ENCODE assay signal across 4 fruit fly cellular contexts in genomic region chr3R:29091609-29092008, dm6.
TF ChIP-seq lines count a peak whose summit lies in the region.

No protein-coding gene starts in this region.

- TF ChIP-seq CTCF in whole organism, embryonic (GFP tag; optimal IDR thresholded peaks at IDR 0.05; lab: Kevin White, UChicago), result no peak

TF ChIP-seq in whole organism, embryonic, 481 proteins besides CTCF, POLR2A, EP300 and RAD21:
- TF ChIP-seq Med (GFP tag; lab: Kevin White, UChicago) (peak; percentile 15), ara (GFP tag; IDR thresholded peaks at IDR 0.05; lab: Robert Waterston, UW) (no peak), usp (GFP tag; optimal IDR thresholded peaks at IDR 0.05; lab: Kevin White, UChicago) (no peak), rib (GFP tag; IDR thresholded peaks at IDR 0.05; lab: Robert Waterston, UW) (no peak), dmrt11E (tag; optimal IDR thresholded peaks at IDR 0.05; lab: Kevin White, UChicago) (no peak), CG1024 (GFP tag; IDR thresholded peaks at IDR 0.05; lab: Robert Waterston, UW) (no peak), lbe (GFP tag; optimal IDR thresholded peaks at IDR 0.05; lab: Kevin White, UChicago) (no peak), CG18599 (GFP tag; optimal IDR thresholded peaks at IDR 0.05; lab: Kevin White, UChicago) (peak; percentile 51), sens (GFP tag; lab: Kevin White, UChicago) (peak; percentile 29), CG4404 (GFP tag; IDR thresholded peaks at IDR 0.05; lab: Robert Waterston, UW) (no peak), Optix (GFP tag; IDR thresholded peaks at IDR 0.05; lab: Robert Waterston, UW) (0 out of 3 replicates have a peak, but pooled peaks have one; percentile 17), gfzf (GFP tag; optimal IDR thresholded peaks at IDR 0.05; lab: Kevin White, UChicago) (no peak), bsh (GFP tag; optimal IDR thresholded peaks at IDR 0.05; lab: Kevin White, UChicago) (peak in 1 of 2 experiments; percentile 12), CG12236 (GFP tag; optimal IDR thresholded peaks at IDR 0.05; lab: Kevin White, UChicago) (no peak), lab (GFP tag; optimal IDR thresholded peaks at IDR 0.05; lab: Kevin White, UChicago) (peak; percentile 9), zfh1 (GFP tag; IDR thresholded peaks at IDR 0.05; lab: Robert Waterston, UW) (no peak), CG13123 (GFP tag; optimal IDR thresholded peaks at IDR 0.05; lab: Kevin White, UChicago) (no peak), Ssrp (tag; optimal IDR thresholded peaks at IDR 0.05; lab: Kevin White, UChicago) (no peak), Nf-YB (GFP tag; optimal IDR thresholded peaks at IDR 0.05; lab: Kevin White, UChicago) (no peak)

TF ChIP-seq in whole organism, prepupa, 60 proteins besides CTCF, POLR2A, EP300 and RAD21 (continues in another document):
- no peak for TF ChIP-seq CG11902 (GFP tag; optimal IDR thresholded peaks at IDR 0.05; lab: Kevin White, UChicago)
- TF ChIP-seq net (GFP tag; optimal IDR thresholded peaks at IDR 0.05; lab: Kevin White, UChicago), result peak; percentile 4
- TF ChIP-seq Gug (GFP tag; IDR thresholded peaks at IDR 0.05; lab: Robert Waterston, UW), result no peak
- TF ChIP-seq Met (GFP tag; optimal IDR thresholded peaks at IDR 0.05; lab: Kevin White, UChicago), result peak; percentile 45
- TF ChIP-seq CG11762 (GFP tag; optimal IDR thresholded peaks at IDR 0.05; lab: Kevin White, UChicago; ENCODE audit: insufficient read depth), result no peak
- peak; percentile 52 for TF ChIP-seq pdm3 (GFP tag; optimal IDR thresholded peaks at IDR 0.05; lab: Kevin White, UChicago)
- TF ChIP-seq CG8632 (GFP tag; optimal IDR thresholded peaks at IDR 0.05; lab: Kevin White, UChicago), result peak; percentile 18
- TF ChIP-seq CG7368 (GFP tag; optimal IDR thresholded peaks at IDR 0.05; lab: Kevin White, UChicago), result peak; percentile 30
- TF ChIP-seq Hr4 (GFP tag; optimal IDR thresholded peaks at IDR 0.05; lab: Kevin White, UChicago), result peak; percentile 14
- peak; percentile 5 for TF ChIP-seq Ets21C (GFP tag; optimal IDR thresholded peaks at IDR 0.05; lab: Kevin White, UChicago)
- TF ChIP-seq lz (GFP tag; optimal IDR thresholded peaks at IDR 0.05; lab: Kevin White, UChicago), result peak; percentile 32
- peak; percentile 27 for TF ChIP-seq CG31627 (GFP tag; optimal IDR thresholded peaks at IDR 0.05; lab: Kevin White, UChicago)
- TF ChIP-seq esn (GFP tag; optimal IDR thresholded peaks at IDR 0.05; lab: Kevin White, UChicago), result peak; percentile 31
- no peak for TF ChIP-seq CG6854 (GFP tag; optimal IDR thresholded peaks at IDR 0.05; lab: Kevin White, UChicago)
- TF ChIP-seq CG11294 (GFP tag; IDR thresholded peaks at IDR 0.05; lab: Robert Waterston, UW), result no peak
- TF ChIP-seq CG8319 (GFP tag; optimal IDR thresholded peaks at IDR 0.05; lab: Kevin White, UChicago), result peak; percentile 17
- peak; percentile 59 for TF ChIP-seq achi (GFP tag; optimal IDR thresholded peaks at IDR 0.05; lab: Kevin White, UChicago)
- peak; percentile 31 for TF ChIP-seq CG6792 (GFP tag; optimal IDR thresholded peaks at IDR 0.05; lab: Kevin White, UChicago)
- peak; percentile 69 for TF ChIP-seq CG10631 (GFP tag; optimal IDR thresholded peaks at IDR 0.05; lab: Kevin White, UChicago)
- TF ChIP-seq Eip75B (GFP tag; optimal IDR thresholded peaks at IDR 0.05; lab: Kevin White, UChicago), result peak; percentile 44
- peak; percentile 33 for TF ChIP-seq topi (GFP tag; optimal IDR thresholded peaks at IDR 0.05; lab: Kevin White, UChicago)
- TF ChIP-seq CG15336 (GFP tag; IDR thresholded peaks at IDR 0.05; lab: Robert Waterston, UW), result 0 out of 2 replicates have a peak, but pooled peaks have one; percentile 13
- peak; percentile 2 for TF ChIP-seq Smox (GFP tag; optimal IDR thresholded peaks at IDR 0.05; lab: Kevin White, UChicago)
- peak; percentile 31 for TF ChIP-seq CG1621 (tag; optimal IDR thresholded peaks at IDR 0.05; lab: Kevin White, UChicago)
- peak; percentile 59 for TF ChIP-seq CG10669 (GFP tag; optimal IDR thresholded peaks at IDR 0.05; lab: Kevin White, UChicago)

TF ChIP-seq in whole organism, pupa, 21 proteins besides CTCF, POLR2A, EP300 and RAD21:
- peak; percentile 73 for TF ChIP-seq CG8159 (tag; optimal IDR thresholded peaks at IDR 0.05; lab: Kevin White, UChicago)
- peak; percentile 15 for TF ChIP-seq Pif1B (GFP tag; optimal IDR thresholded peaks at IDR 0.05; lab: Kevin White, UChicago)
- no peak for TF ChIP-seq gl (tag; optimal IDR thresholded peaks at IDR 0.05; lab: Kevin White, UChicago)
- TF ChIP-seq CG34367 (tag; optimal IDR thresholded peaks at IDR 0.05; lab: Kevin White, UChicago), result peak; percentile 58
- TF ChIP-seq CG32121 (GFP tag; IDR thresholded peaks at IDR 0.05; lab: Robert Waterston, UW), result no peak
- TF ChIP-seq CG13204 (GFP tag; optimal IDR thresholded peaks at IDR 0.05; lab: Kevin White, UChicago), result no peak
- peak; percentile 59 for TF ChIP-seq Pif1A (GFP tag; optimal IDR thresholded peaks at IDR 0.05; lab: Kevin White, UChicago)
- peak; percentile 48 for TF ChIP-seq CG8301 (tag; optimal IDR thresholded peaks at IDR 0.05; lab: Kevin White, UChicago)
- no peak for TF ChIP-seq EcR (GFP tag; optimal IDR thresholded peaks at IDR 0.05; lab: Kevin White, UChicago)
- TF ChIP-seq Snoo (tag; optimal IDR thresholded peaks at IDR 0.05; lab: Kevin White, UChicago), result peak; percentile 13
- TF ChIP-seq CG12605 (GFP tag; IDR thresholded peaks at IDR 0.05; lab: Robert Waterston, UW), result no peak
- TF ChIP-seq CG9948 (tag; optimal IDR thresholded peaks at IDR 0.05; lab: Kevin White, UChicago), result peak; percentile 77
- TF ChIP-seq fd96Ca (GFP tag; IDR thresholded peaks at IDR 0.05; lab: Robert Waterston, UW), result peak; percentile 61; the same call in 2 of the 3 replicates
- TF ChIP-seq Ets98B (GFP tag; IDR thresholded peaks at IDR 0.05; lab: Robert Waterston, UW), result peak; percentile 25; the same call in 1 of the 2 replicates
- TF ChIP-seq CG15710 (tag; optimal IDR thresholded peaks at IDR 0.05; lab: Kevin White, UChicago), result peak; percentile 58
- no peak for TF ChIP-seq D1 (tag; optimal IDR thresholded peaks at IDR 0.05; lab: Kevin White, UChicago)
- no peak for TF ChIP-seq rn (GFP tag; IDR thresholded peaks at IDR 0.05; lab: Robert Waterston, UW)
- TF ChIP-seq CG10348 (GFP tag; IDR thresholded peaks at IDR 0.05; lab: Robert Waterston, UW), result no peak
- no peak; the same call in 2 of the 3 replicates for TF ChIP-seq CG4496 (GFP tag; IDR thresholded peaks at IDR 0.05; lab: Robert Waterston, UW)
- peak; percentile 76 for TF ChIP-seq CG17806 (tag; optimal IDR thresholded peaks at IDR 0.05; lab: Kevin White, UChicago)
- peak; percentile 60 for TF ChIP-seq CG14655 (GFP tag; optimal IDR thresholded peaks at IDR 0.05; lab: Kevin White, UChicago)

TF ChIP-seq in whole organism, wandering third instar larva, 38 proteins besides CTCF, POLR2A, EP300 and RAD21:
- TF ChIP-seq OdsH (GFP tag; optimal IDR thresholded peaks at IDR 0.05; lab: Kevin White, UChicago) (peak; percentile 24), HLH106 (tag; optimal IDR thresholded peaks at IDR 0.05; lab: Kevin White, UChicago) (peak; percentile 22), ey (GFP tag; optimal IDR thresholded peaks at IDR 0.05; lab: Kevin White, UChicago) (peak; percentile 44), h (GFP tag; optimal IDR thresholded peaks at IDR 0.05; lab: Kevin White, UChicago) (peak; percentile 34), Sp1 (GFP tag; optimal IDR thresholded peaks at IDR 0.05; lab: Kevin White, UChicago) (peak; percentile 1), pan (optimal IDR thresholded peaks at IDR 0.05; lab: Kevin White, UChicago) (no peak), br (GFP tag; optimal IDR thresholded peaks at IDR 0.05; lab: Kevin White, UChicago) (peak; percentile 0), Jra (GFP tag; optimal IDR thresholded peaks at IDR 0.05; lab: Kevin White, UChicago) (no peak), sv (GFP tag; optimal IDR thresholded peaks at IDR 0.05; lab: Kevin White, UChicago) (no peak), foxo (GFP tag; optimal IDR thresholded peaks at IDR 0.05; lab: Kevin White, UChicago) (peak in 1 of 2 experiments; percentile 42), fru (GFP tag; optimal IDR thresholded peaks at IDR 0.05; lab: Kevin White, UChicago) (peak; percentile 46), rgr (GFP tag; optimal IDR thresholded peaks at IDR 0.05; lab: Kevin White, UChicago) (peak; percentile 18)

Comparison
In these comparisons a context has a peak if more than half of its experiments do, and no peak if none do; other contexts are left out.
1. Of the 7 proteins assayed by ChIP-seq in both whole organism, embryonic and whole organism, prepupa: peak only in whole organism, embryonic: none; only in whole organism, prepupa: Hr39; in both: none; in neither: 6.